Fruit fly (Drosophila melanogaster): ENCODE results near the gene bchs.

bchs gene

DNA sequence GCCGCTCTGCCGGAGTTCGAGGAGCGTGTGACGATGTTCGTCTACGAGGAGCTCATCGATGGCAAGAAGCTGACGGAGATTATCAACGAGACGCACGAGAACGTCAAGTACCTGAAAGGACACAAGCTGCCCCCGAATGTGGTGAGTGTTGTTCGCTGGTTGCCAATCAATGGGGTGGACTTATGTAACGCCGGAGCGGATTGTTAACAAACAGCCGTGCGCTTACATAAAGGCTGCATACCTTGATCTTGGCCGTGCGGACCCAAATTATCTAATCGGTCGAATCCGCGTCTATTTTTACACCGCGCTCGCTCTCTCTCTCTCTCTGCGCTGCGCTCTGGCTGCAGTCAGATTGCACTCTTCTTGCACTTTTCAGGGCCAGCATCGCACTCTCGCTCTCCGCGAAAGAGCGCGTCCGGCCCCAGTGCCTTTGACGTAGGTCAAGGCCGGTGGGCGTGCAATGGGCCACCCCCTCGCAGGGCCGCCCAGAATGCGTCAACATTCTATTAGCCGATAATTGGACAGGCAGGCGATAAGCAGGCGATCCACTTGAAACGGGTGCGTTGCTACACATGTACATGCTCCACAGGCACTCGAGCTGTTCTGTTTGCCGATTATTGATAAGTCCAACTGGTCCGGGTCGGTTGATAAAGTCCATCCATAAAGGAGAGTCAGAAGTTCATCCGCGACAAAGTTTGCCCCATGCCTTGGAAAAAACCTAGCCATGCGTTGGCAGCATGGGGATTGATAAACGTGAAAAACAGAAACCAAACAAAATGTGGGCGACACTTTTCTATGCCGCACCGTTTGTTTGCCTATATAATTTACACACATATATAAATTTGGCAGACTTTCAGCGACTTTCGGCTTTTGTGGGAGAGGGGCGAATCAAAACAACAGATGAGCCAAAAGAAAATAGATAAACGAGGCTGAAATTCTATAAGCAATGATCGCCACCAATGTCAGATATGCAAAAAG is 37.6 kb downstream of the bchs start (continued):
- no peak; the same call in 1 of the 2 replicates for TF ChIP-seq GATAe (GFP tag; conservative IDR thresholded peaks at IDR 0.05)
- TF ChIP-seq slp2 (GFP tag; optimal IDR thresholded peaks at IDR 0.05), result no peak
- TF ChIP-seq D (optimal IDR thresholded peaks at IDR 0.05), result no peak
- TF ChIP-seq D (GFP tag; optimal IDR thresholded peaks at IDR 0.05), result no peak
- no peak for TF ChIP-seq peb (GFP tag; IDR thresholded peaks at IDR 0.05)
- TF ChIP-seq Dref (GFP tag; IDR thresholded peaks at IDR 0.05), result no peak
- TF ChIP-seq Gsc (GFP tag; IDR thresholded peaks at IDR 0.05), result no peak
- TF ChIP-seq chm (GFP tag; IDR thresholded peaks at IDR 0.05), result peak; percentile 76; the same call in 1 of the 2 replicates
- peak; percentile 48 for TF ChIP-seq B-H2 (GFP tag; optimal IDR thresholded peaks at IDR 0.05)
- no peak for TF ChIP-seq sima (GFP tag; optimal IDR thresholded peaks at IDR 0.05)
- no peak for TF ChIP-seq CG14965 (GFP tag; optimal IDR thresholded peaks at IDR 0.05; ENCODE audit: borderline replicate concordance)
- no peak for TF ChIP-seq CG17385 (GFP tag; optimal IDR thresholded peaks at IDR 0.05)
- no peak for TF ChIP-seq CG9876 (GFP tag; optimal IDR thresholded peaks at IDR 0.05)
- TF ChIP-seq CG31224 (GFP tag; IDR thresholded peaks at IDR 0.05), result no peak
- no peak for TF ChIP-seq jigr1 (GFP tag; IDR thresholded peaks at IDR 0.05)
- no peak for TF ChIP-seq corto (GFP tag; optimal IDR thresholded peaks at IDR 0.05)
- no peak for TF ChIP-seq CG12155 (GFP tag; optimal IDR thresholded peaks at IDR 0.05)
- TF ChIP-seq stwl (tag; optimal IDR thresholded peaks at IDR 0.05), result no peak
- no peak for TF ChIP-seq Bgb (GFP tag; IDR thresholded peaks at IDR 0.05; ENCODE audit: partially characterized antibody)
- no peak for TF ChIP-seq CG17612 (GFP tag; IDR thresholded peaks at IDR 0.05)
- TF ChIP-seq CG10565 (GFP tag; optimal IDR thresholded peaks at IDR 0.05), result no peak
- TF ChIP-seq CG12391 (tag; optimal IDR thresholded peaks at IDR 0.05), result no peak
- TF ChIP-seq CG1647 (GFP tag; optimal IDR thresholded peaks at IDR 0.05), result no peak
- TF ChIP-seq abd-A (tag; optimal IDR thresholded peaks at IDR 0.05), result no peak
- TF ChIP-seq sqz (GFP tag; optimal IDR thresholded peaks at IDR 0.05), result no peak
- TF ChIP-seq inv (GFP tag; IDR thresholded peaks at IDR 0.05; ENCODE audit: partially characterized antibody), result no peak
- TF ChIP-seq CG17568 (GFP tag; optimal IDR thresholded peaks at IDR 0.05), result no peak
- TF ChIP-seq CG14667 (GFP tag; IDR thresholded peaks at IDR 0.05), result no peak
- peak; percentile 14 for TF ChIP-seq CG15479 (GFP tag; optimal IDR thresholded peaks at IDR 0.05)
- no peak for TF ChIP-seq CG32772 (GFP tag; IDR thresholded peaks at IDR 0.05)
- no peak for TF ChIP-seq dm (GFP tag; optimal IDR thresholded peaks at IDR 0.05)
- peak; percentile 45 for TF ChIP-seq kay (GFP tag; optimal IDR thresholded peaks at IDR 0.05)
- peak; percentile 21 for TF ChIP-seq fd64A (GFP tag; optimal IDR thresholded peaks at IDR 0.05)
- peak; percentile 57 for TF ChIP-seq CG12769 (tag; optimal IDR thresholded peaks at IDR 0.05)
- no peak for TF ChIP-seq gsb (GFP tag; IDR thresholded peaks at IDR 0.05)
- peak; percentile 21; the same call in 1 of the 2 replicates for TF ChIP-seq Rfx (GFP tag; IDR thresholded peaks at IDR 0.05)
- TF ChIP-seq CG15269 (tag; optimal IDR thresholded peaks at IDR 0.05), result no peak
- no peak for TF ChIP-seq wor (GFP tag; IDR thresholded peaks at IDR 0.05)
- TF ChIP-seq dysf (GFP tag; IDR thresholded peaks at IDR 0.05), result peak; percentile 50; the same call in 2 of the 3 replicates
- TF ChIP-seq nmo (GFP tag; optimal IDR thresholded peaks at IDR 0.05), result no peak
- TF ChIP-seq jumu (GFP tag; optimal IDR thresholded peaks at IDR 0.05), result peak; percentile 23
- TF ChIP-seq CG9437 (GFP tag; optimal IDR thresholded peaks at IDR 0.05), result no peak
- no peak for TF ChIP-seq CG12659 (GFP tag; optimal IDR thresholded peaks at IDR 0.05)
- no peak for TF ChIP-seq CG4820 (GFP tag; optimal IDR thresholded peaks at IDR 0.05)
- peak; percentile 81; the same call in 1 of the 4 replicates for TF ChIP-seq chinmo (GFP tag; IDR thresholded peaks at IDR 0.05; ENCODE audit: partially characterized antibody)
- TF ChIP-seq emc (GFP tag; optimal IDR thresholded peaks at IDR 0.05), result no peak
- no peak for TF ChIP-seq dmrt11E (tag; optimal IDR thresholded peaks at IDR 0.05)
- no peak for TF ChIP-seq Taf1 (GFP tag; IDR thresholded peaks at IDR 0.05)
- peak; percentile 70 for TF ChIP-seq ERR (GFP tag; optimal IDR thresholded peaks at IDR 0.05)
